Fruit fly (Drosophila melanogaster) whole organism, embryonic: Measurements from ENCODE around the gene Ssadh.

Experiments
- Aef1 ChIP-seq: fragments of 200-800 bp; sonication (Bioruptor generic); IDR thresholded peaks from 3 replicates; pipeline ENCODE4 v1.3.6; 2022; ENCODE audit warnings: missing biosample characterization, missing genetic modification characterization
- BEAF-32 ChIP-seq: fragments of 200-800 bp; sonication (Bioruptor generic); optimal IDR thresholded peaks from 3 replicates; lab custom pipeline; 2017; ENCODE audit warnings: missing biosample characterization, missing genetic modification characterization, mild to moderate bottlenecking, moderate library complexity, missing genetic modification reagents
- CG10274 ChIP-seq: fragments of 200-800 bp; sonication (Bioruptor generic); optimal IDR thresholded peaks from 3 replicates; lab custom pipeline; 2017; ENCODE audit warnings: missing biosample characterization, mild to moderate bottlenecking, missing genetic modification characterization
- CG11093 ChIP-seq: fragments of 200-800 bp; sonication (Bioruptor generic); IDR thresholded peaks from 3 replicates; pipeline ENCODE4 v1.3.6; 2022; ENCODE audit warnings: missing biosample characterization, missing genetic modification characterization
- CG1233 ChIP-seq: fragments of 200-800 bp; sonication (Bioruptor generic); optimal IDR thresholded peaks from 4 replicates; lab custom pipeline; 2018; ENCODE audit warnings: missing biosample characterization, mild to moderate bottlenecking, missing genetic modification characterization
- CG12391 ChIP-seq: fragments of 200-800 bp; sonication (Bioruptor generic); optimal IDR thresholded peaks from 3 replicates; lab custom pipeline; 2018; ENCODE audit warnings: missing biosample characterization, mild to moderate bottlenecking, missing genetic modification characterization, moderate library complexity
- CG12659 ChIP-seq: fragments of 200-800 bp; sonication (Bioruptor generic); optimal IDR thresholded peaks from 3 replicates; lab custom pipeline; 2017; ENCODE audit warnings: mild to moderate bottlenecking, missing biosample characterization, missing genetic modification reagents, missing genetic modification characterization
- CG12769 ChIP-seq: fragments of 200-800 bp; sonication (Bioruptor generic); optimal IDR thresholded peaks from 2 replicates; lab custom pipeline; 2019; ENCODE audit warnings: missing biosample characterization, mild to moderate bottlenecking, missing genetic modification characterization, moderate library complexity
- CG12942 ChIP-seq: fragments of 200-800 bp; sonication (Bioruptor generic); optimal IDR thresholded peaks from 3 replicates; lab custom pipeline; 2016; ENCODE audit warnings: missing biosample characterization, missing genetic modification characterization
- CG13287 ChIP-seq: fragments of 200-800 bp; sonication (Bioruptor generic); IDR thresholded peaks from 2 replicates; pipeline ENCODE4 v1.3.6; 2022; ENCODE audit warnings: missing biosample characterization, missing genetic modification characterization; ENCODE audit not compliant: partially characterized antibody
- CG14860 ChIP-seq: fragments of 200-800 bp; sonication (Bioruptor generic); IDR thresholded peaks from 3 replicates; pipeline ENCODE4 v1.3.6; 2022; ENCODE audit warnings: missing biosample characterization, missing genetic modification characterization; ENCODE audit not compliant: partially characterized antibody
- CG1647 ChIP-seq: fragments of 200-800 bp; sonication (Bioruptor generic); optimal IDR thresholded peaks from 3 replicates; lab custom pipeline; 2016; ENCODE audit warnings: missing biosample characterization, missing genetic modification characterization
- CG16815 ChIP-seq: fragments of 200-800 bp; sonication (Bioruptor generic); optimal IDR thresholded peaks from 3 replicates; lab custom pipeline; 2017; ENCODE audit warnings: missing biosample characterization, mild to moderate bottlenecking, missing genetic modification characterization
- CG17186 ChIP-seq: fragments of 200-800 bp; sonication (Bioruptor generic); optimal IDR thresholded peaks from 3 replicates; lab custom pipeline; 2017; ENCODE audit warnings: missing biosample characterization, missing genetic modification reagents, missing genetic modification characterization
- CG18011 ChIP-seq: fragments of 200-800 bp; sonication (Bioruptor generic); optimal IDR thresholded peaks from 2 replicates; lab custom pipeline; 2017; ENCODE audit warnings: missing biosample characterization, missing genetic modification characterization, mild to moderate bottlenecking, moderate library complexity, missing genotype
- CG2129 ChIP-seq: fragments of 200-800 bp; sonication (Bioruptor generic); IDR thresholded peaks from 2 replicates; pipeline ENCODE4 v1.3.6; 2022; ENCODE audit warnings: missing biosample characterization, missing genetic modification characterization; ENCODE audit not compliant: partially characterized antibody
- CG30403 ChIP-seq: fragments of 200-800 bp; sonication (Bioruptor generic); optimal IDR thresholded peaks from 3 replicates; lab custom pipeline; 2016; ENCODE audit warnings: missing biosample characterization, missing genetic modification characterization
- CG30431 ChIP-seq: fragments of 200-800 bp; sonication (Bioruptor generic); optimal IDR thresholded peaks from 2 replicates; lab custom pipeline; 2017; ENCODE audit warnings: missing biosample characterization, missing genetic modification characterization
- CG34224 ChIP-seq: fragments of 200-800 bp; sonication (Bioruptor generic); IDR thresholded peaks from 3 replicates; pipeline ENCODE4 v1.3.6; 2022; ENCODE audit warnings: missing biosample characterization, missing genetic modification characterization; ENCODE audit not compliant: partially characterized antibody
- CG7786 ChIP-seq: fragments of 200-800 bp; sonication (Bioruptor generic); optimal IDR thresholded peaks from 2 replicates; lab custom pipeline; 2016; ENCODE audit warnings: missing biosample characterization, missing genetic modification characterization
- CG8924 ChIP-seq: fragments of 200-800 bp; optimal IDR thresholded peaks from 3 replicates; lab custom pipeline; 2019; ENCODE audit warnings: missing biosample characterization, mild to moderate bottlenecking, missing genetic modification characterization, moderate library complexity
- Camta ChIP-seq: fragments of 200-800 bp; sonication (Bioruptor generic); optimal IDR thresholded peaks from 2 replicates; lab custom pipeline; 2016; ENCODE audit warnings: missing biosample characterization, missing genetic modification characterization
- CkIIα-i1 ChIP-seq: fragments of 200-800 bp; sonication (Bioruptor generic); IDR thresholded peaks from 2 replicates; pipeline ENCODE4 v1.3.6; 2022; ENCODE audit warnings: missing biosample characterization, missing genetic modification characterization
- Doc3 ChIP-seq: fragments of 200-800 bp; sonication (Bioruptor generic); IDR thresholded peaks from 3 replicates; pipeline ENCODE4 v1.3.6; 2022; ENCODE audit warnings: missing biosample characterization, missing genetic modification characterization; ENCODE audit not compliant: partially characterized antibody
- Dp ChIP-seq: fragments of 200-800 bp; sonication (Bioruptor generic); optimal IDR thresholded peaks from 2 replicates; lab custom pipeline; 2018; ENCODE audit warnings: missing biosample characterization, mild to moderate bottlenecking, missing genetic modification characterization, moderate library complexity
- HLH3B ChIP-seq: fragments of 200-800 bp; sonication (Bioruptor generic); IDR thresholded peaks from 2 replicates; pipeline ENCODE4 v1.3.6; 2022; ENCODE audit warnings: missing biosample characterization, missing genetic modification characterization
- Myb ChIP-seq: fragments of 200-800 bp; sonication (Bioruptor generic); optimal IDR thresholded peaks from 2 replicates; lab custom pipeline; 2016; ENCODE audit warnings: missing biosample characterization, missing genetic modification characterization
- Neu2 ChIP-seq: fragments of 200-800 bp; sonication (Bioruptor generic); optimal IDR thresholded peaks from 3 replicates; lab custom pipeline; 2016; ENCODE audit warnings: missing biosample characterization, missing genetic modification characterization, borderline replicate concordance
- Opbp ChIP-seq: fragments of 200-800 bp; sonication (Bioruptor generic); IDR thresholded peaks from 3 replicates; pipeline ENCODE4 v1.3.6; 2022; ENCODE audit warnings: missing biosample characterization, missing genetic modification characterization; ENCODE audit not compliant: partially characterized antibody
- Ptx1 ChIP-seq: fragments of 200-800 bp; sonication (Bioruptor generic); IDR thresholded peaks from 2 replicates; pipeline ENCODE4 v1.3.6; 2022; ENCODE audit warnings: missing biosample characterization, missing genetic modification characterization
- Sry-β ChIP-seq: fragments of 200-800 bp; sonication (Bioruptor generic); optimal IDR thresholded peaks from 2 replicates; lab custom pipeline; 2018; ENCODE audit warnings: missing biosample characterization, mild to moderate bottlenecking, missing genetic modification characterization, moderate library complexity
- Sry-δ ChIP-seq: fragments of 200-800 bp; sonication (Bioruptor generic); optimal IDR thresholded peaks from 2 replicates; lab custom pipeline; 2016; ENCODE audit warnings: missing biosample characterization, missing genetic modification characterization
- aop ChIP-seq: fragments of 200-800 bp; sonication (Bioruptor generic); IDR thresholded peaks from 2 replicates; pipeline ENCODE4 v1.3.6; 2022; ENCODE audit warnings: missing biosample characterization, missing genetic modification characterization
- cas ChIP-seq: fragments of 200-800 bp; sonication (Bioruptor generic); IDR thresholded peaks from 2 replicates; pipeline ENCODE4 v1.3.6; 2022; ENCODE audit warnings: missing biosample characterization, missing genetic modification characterization
- cg ChIP-seq: fragments of 200-800 bp; sonication (Bioruptor generic); optimal IDR thresholded peaks from 3 replicates; lab custom pipeline; 2019; ENCODE audit warnings: missing biosample characterization, mild to moderate bottlenecking, missing genetic modification characterization, moderate library complexity
- ewg ChIP-seq: fragments of 200-800 bp; sonication (Bioruptor generic); optimal IDR thresholded peaks from 3 replicates; lab custom pipeline; 2017; ENCODE audit warnings: mild to moderate bottlenecking, missing biosample characterization, missing genetic modification reagents, missing genetic modification characterization
- gfzf ChIP-seq: fragments of 200-800 bp; sonication (Bioruptor generic); optimal IDR thresholded peaks from 2 replicates; lab custom pipeline; 2016; ENCODE audit warnings: missing biosample characterization, mild to moderate bottlenecking, missing genetic modification characterization, moderate library complexity
- hbn ChIP-seq: fragments of 200-800 bp; sonication (Bioruptor generic); IDR thresholded peaks from 2 replicates; pipeline ENCODE4 v1.3.6; 2022; ENCODE audit warnings: missing biosample characterization, missing genetic modification characterization; ENCODE audit not compliant: partially characterized antibody
- inv ChIP-seq: fragments of 200-800 bp; sonication (Bioruptor generic); IDR thresholded peaks from 2 replicates; pipeline ENCODE4 v1.3.6; 2022; ENCODE audit warnings: missing biosample characterization, missing genetic modification characterization; ENCODE audit not compliant: partially characterized antibody
- oc ChIP-seq: fragments of 200-800 bp; sonication (Bioruptor generic); optimal IDR thresholded peaks from 2 replicates; lab custom pipeline; 2018; ENCODE audit warnings: missing biosample characterization, mild to moderate bottlenecking, missing genetic modification characterization, moderate library complexity
- onecut ChIP-seq: fragments of 200-800 bp; sonication (Bioruptor generic); IDR thresholded peaks from 2 replicates; pipeline ENCODE4 v1.3.6; 2022; ENCODE audit warnings: missing biosample characterization, missing genetic modification characterization
- pzg ChIP-seq: fragments of 200-800 bp; sonication (Bioruptor generic); optimal IDR thresholded peaks from 3 replicates; lab custom pipeline; 2018; ENCODE audit warnings: missing biosample characterization, mild to moderate bottlenecking, missing genetic modification characterization, moderate library complexity
- slbo ChIP-seq: fragments of 200-800 bp; sonication (Bioruptor generic); IDR thresholded peaks from 2 replicates; pipeline ENCODE4 v1.3.6; 2022; ENCODE audit warnings: missing biosample characterization, missing genetic modification characterization
- sna ChIP-seq: fragments of 200-800 bp; sonication (Bioruptor generic); IDR thresholded peaks from 2 replicates; pipeline ENCODE4 v1.3.6; 2022; ENCODE audit warnings: missing biosample characterization, missing genetic modification characterization; ENCODE audit not compliant: partially characterized antibody
- ssp ChIP-seq: fragments of 200-800 bp; sonication (Bioruptor generic); IDR thresholded peaks from 2 replicates; pipeline ENCODE4 v1.3.6; 2022; ENCODE audit warnings: missing biosample characterization, missing genetic modification characterization
- trh ChIP-seq: fragments of 200-800 bp; sonication (Bioruptor generic); optimal IDR thresholded peaks from 2 replicates; lab custom pipeline; 2016; ENCODE audit warnings: missing biosample characterization, missing genetic modification characterization
- ttk ChIP-seq: fragments of 200-800 bp; sonication (Bioruptor generic); IDR thresholded peaks from 2 replicates; pipeline ENCODE4 v2.1.2; 2022; ENCODE audit warnings: missing biosample characterization, missing genetic modification characterization

Ssadh gene

DNA sequence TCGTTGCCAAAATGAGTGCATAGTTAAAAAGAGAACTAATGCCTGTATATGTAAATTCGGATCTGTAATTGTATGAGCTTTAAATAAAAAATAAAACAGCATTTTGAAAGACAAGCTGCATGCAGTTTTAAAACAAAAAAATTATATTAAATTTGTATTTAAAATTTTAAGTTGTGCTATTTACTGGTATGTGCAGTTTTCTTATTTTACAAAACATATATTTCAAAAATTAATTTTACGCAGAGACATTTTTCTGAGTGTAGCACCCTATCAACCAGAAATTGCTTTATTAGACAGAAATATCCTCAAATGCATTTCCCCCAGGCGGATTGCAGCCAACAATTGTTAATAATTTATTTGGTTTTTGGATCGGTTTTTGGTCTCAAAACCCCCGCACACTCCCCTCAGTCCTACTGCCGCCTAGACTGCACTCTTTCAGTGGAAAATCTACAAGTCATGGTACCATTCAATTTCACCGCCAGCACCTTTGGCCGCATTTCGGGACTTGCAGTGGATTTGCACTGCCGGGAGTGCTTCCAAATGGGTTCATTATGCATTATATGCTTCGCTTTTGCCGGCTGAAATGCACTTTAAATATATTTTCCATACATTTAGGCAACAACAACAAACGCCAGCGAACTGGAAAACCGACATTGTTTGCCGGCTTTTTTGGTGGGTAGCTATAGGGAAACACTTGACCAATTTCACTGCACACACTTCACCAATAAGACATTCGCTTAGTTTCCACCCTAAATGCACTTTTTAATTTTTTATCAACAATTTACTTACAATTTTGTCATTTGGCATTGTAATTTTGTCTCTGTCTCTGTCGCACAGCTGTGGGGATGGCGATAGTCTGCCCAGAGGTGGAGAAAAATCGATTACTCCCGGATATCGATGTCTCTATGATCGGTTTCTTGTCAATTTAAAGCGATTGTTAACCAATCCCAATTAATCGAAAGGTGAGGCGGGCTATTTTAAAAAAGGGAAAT is 2.6 kb downstream of the Ssadh start, which contains the start of gene Npl4 (continued):
- TF ChIP-seq Opbp (GFP tag; lab: Robert Waterston, UW), result peak; percentile 95
- TF ChIP-seq cg (GFP tag; lab: Kevin White, UChicago), result no peak
- TF ChIP-seq ttk (GFP tag; lab: Robert Waterston, UW), result no peak
- TF ChIP-seq CG30403 (GFP tag; lab: Kevin White, UChicago), result peak; percentile 15
- no peak for TF ChIP-seq Neu2 (GFP tag; lab: Kevin White, UChicago)
- TF ChIP-seq Doc3 (GFP tag; lab: Robert Waterston, UW), result peak; percentile 81
- peak; percentile 38; the same call in 1 of the 2 replicates for TF ChIP-seq Ptx1 (GFP tag; lab: Robert Waterston, UW)
- peak; percentile 94 for TF ChIP-seq CG13287 (GFP tag; lab: Robert Waterston, UW)
- peak; percentile 87 for TF ChIP-seq Dp (GFP tag; lab: Kevin White, UChicago)
- peak; percentile 61 for TF ChIP-seq CG8924 (tag; lab: Kevin White, UChicago)
- no peak for TF ChIP-seq oc
- peak; percentile 6 for TF ChIP-seq CG16815 (GFP tag; lab: Kevin White, UChicago)
- TF ChIP-seq CG10274 (GFP tag; lab: Kevin White, UChicago), result no peak
- no peak for TF ChIP-seq ewg (GFP tag; lab: Kevin White, UChicago)
- TF ChIP-seq CG11093 (GFP tag; lab: Robert Waterston, UW), result no peak
- TF ChIP-seq Myb (GFP tag; lab: Kevin White, UChicago), result peak; percentile 19
- no peak for TF ChIP-seq ssp (GFP tag; lab: Robert Waterston, UW)
- TF ChIP-seq CG1233 (GFP tag; lab: Kevin White, UChicago), result no peak
- peak; percentile 84 for TF ChIP-seq pzg (GFP tag; lab: Kevin White, UChicago)
- no peak for TF ChIP-seq cas (GFP tag; lab: Robert Waterston, UW)
- TF ChIP-seq CG12659 (GFP tag; lab: Kevin White, UChicago), result peak; percentile 12
- TF ChIP-seq CG18011, result peak; percentile 71
- peak; percentile 60 for TF ChIP-seq Sry-β (GFP tag; lab: Kevin White, UChicago)
- TF ChIP-seq HLH3B (GFP tag; lab: Robert Waterston, UW), result peak; percentile 35; the same call in 1 of the 2 replicates
- TF ChIP-seq inv (GFP tag; lab: Robert Waterston, UW), result peak; percentile 82
- peak; percentile 91 for TF ChIP-seq CG14860 (GFP tag; lab: Robert Waterston, UW)
- TF ChIP-seq onecut, result 0 out of 2 replicates have a peak, but pooled peaks have one; percentile 18
- peak; percentile 77 for TF ChIP-seq BEAF-32
- no peak for TF ChIP-seq CG1647 (GFP tag; lab: Kevin White, UChicago)
- TF ChIP-seq aop (GFP tag; lab: Robert Waterston, UW), result no peak
- TF ChIP-seq CG12769 (tag; lab: Kevin White, UChicago), result no peak
- no peak for TF ChIP-seq CG7786
- no peak for TF ChIP-seq CG12942 (GFP tag; lab: Kevin White, UChicago)
- peak; percentile 22 for TF ChIP-seq CG12391 (tag; lab: Kevin White, UChicago)
- TF ChIP-seq gfzf (GFP tag; lab: Kevin White, UChicago), result peak; percentile 31
- peak; percentile 38 for TF ChIP-seq Camta (GFP tag; lab: Kevin White, UChicago)
- TF ChIP-seq CG2129 (GFP tag; lab: Robert Waterston, UW), result peak; percentile 72
- TF ChIP-seq CG34224 (GFP tag; lab: Robert Waterston, UW), result peak; percentile 97
- peak; percentile 36; the same call in 1 of the 2 replicates for TF ChIP-seq slbo
- TF ChIP-seq CG17186 (GFP tag; lab: Kevin White, UChicago), result peak; percentile 32
- TF ChIP-seq CG30431 (GFP tag; lab: Kevin White, UChicago), result no peak
- TF ChIP-seq sna, result peak; percentile 87
- TF ChIP-seq hbn (GFP tag; lab: Robert Waterston, UW), result peak; percentile 85
- TF ChIP-seq Aef1, result no peak
- TF ChIP-seq trh (GFP tag; lab: Kevin White, UChicago), result no peak
- TF ChIP-seq CkIIα-i1, result no peak
- TF ChIP-seq Sry-δ, result peak; percentile 92
